Fruit fly (Drosophila melanogaster): ENCODE results near the gene Acyp2.

Gene Acyp2

DNA sequence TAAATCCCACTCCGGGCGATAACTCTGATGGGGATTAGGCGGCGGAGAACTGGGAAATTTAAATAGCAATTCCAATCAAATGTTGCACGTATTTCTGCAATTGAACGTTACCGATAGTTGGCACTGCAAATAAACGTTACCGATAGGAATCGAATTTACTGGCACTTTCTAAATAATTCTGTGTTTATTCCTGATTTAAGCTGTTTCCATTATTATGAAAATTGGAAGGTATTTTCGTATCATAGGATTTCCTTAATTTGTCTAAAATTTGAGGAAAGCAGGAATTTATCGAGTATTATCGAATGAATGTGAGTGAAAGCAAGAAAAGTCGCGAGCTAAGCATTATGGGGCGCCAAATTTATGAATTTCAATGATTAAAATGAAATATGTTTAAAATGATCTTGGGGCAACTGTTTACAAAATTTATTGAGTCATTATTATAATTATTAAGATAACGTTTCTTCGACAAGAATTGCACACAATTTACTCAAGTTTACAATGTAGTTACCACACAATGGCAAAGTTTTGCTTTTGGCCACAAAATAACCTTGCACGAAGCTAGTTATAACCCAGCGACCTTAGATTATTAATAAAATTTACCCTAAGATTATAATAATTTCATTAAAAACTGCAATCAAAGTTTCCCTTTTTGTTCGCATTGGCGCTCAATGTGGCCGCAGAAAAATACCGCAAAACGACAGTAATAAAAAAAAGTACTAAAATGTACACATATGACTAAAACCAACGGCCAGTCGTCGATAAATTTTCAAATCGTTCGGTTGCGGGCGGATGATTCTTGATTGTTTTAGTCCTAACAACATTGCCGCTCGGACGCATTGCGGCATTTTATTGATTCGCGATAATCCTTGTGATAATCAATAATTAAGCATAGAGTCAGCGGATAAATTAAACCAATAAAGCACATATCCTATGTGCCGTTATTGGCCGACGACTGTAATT lies 11.3 kb downstream of the Acyp2 start, which contains the start of gene alpha-Man-IIb:
alpha-Man-IIb (plus strand) TSS at position 747 of the 960 bp plus-strand sequence.
- TF ChIP-seq CG11902 (GFP tag; optimal IDR thresholded peaks at IDR 0.05) (no peak), CG10669 (GFP tag; optimal IDR thresholded peaks at IDR 0.05) (no peak), cyc (GFP tag; optimal IDR thresholded peaks at IDR 0.05) (peak; percentile 12), pdm3 (GFP tag; optimal IDR thresholded peaks at IDR 0.05) (no peak), CG8119 (GFP tag; IDR thresholded peaks at IDR 0.05) (no peak), net (GFP tag; optimal IDR thresholded peaks at IDR 0.05) (no peak), CG4318 (GFP tag; optimal IDR thresholded peaks at IDR 0.05) (no peak), Eip93F (GFP tag; optimal IDR thresholded peaks at IDR 0.05) (no peak), Ets96B (tag; optimal IDR thresholded peaks at IDR 0.05) (no peak), CG16779 (tag; optimal IDR thresholded peaks at IDR 0.05) (no peak), dsx (GFP tag; optimal IDR thresholded peaks at IDR 0.05; ENCODE audit: poor library complexity, severe bottlenecking) (peak; percentile 69), Hr38 (GFP tag; optimal IDR thresholded peaks at IDR 0.05) (no peak), CG8632 (GFP tag; optimal IDR thresholded peaks at IDR 0.05) (no peak), svp (GFP tag) (peak; percentile 70), CG6792 (GFP tag; optimal IDR thresholded peaks at IDR 0.05) (no peak), fkh (GFP tag; optimal IDR thresholded peaks at IDR 0.05) (peak; percentile 98), lz (GFP tag; optimal IDR thresholded peaks at IDR 0.05) (peak; percentile 5), Hr39 (GFP tag; optimal IDR thresholded peaks at IDR 0.05) (no peak), CG9139 (GFP tag; optimal IDR thresholded peaks at IDR 0.05) (no peak), CG6854 (GFP tag; optimal IDR thresholded peaks at IDR 0.05) (peak; percentile 52), CG10631 (GFP tag; optimal IDR thresholded peaks at IDR 0.05) (no peak), OdsH (GFP tag; optimal IDR thresholded peaks at IDR 0.05) (no peak), Smox (GFP tag; optimal IDR thresholded peaks at IDR 0.05) (no peak), CG3032 (tag; optimal IDR thresholded peaks at IDR 0.05) (peak; percentile 59), Sox102F (GFP tag; optimal IDR thresholded peaks at IDR 0.05) (no peak), Hr4 (GFP tag; optimal IDR thresholded peaks at IDR 0.05) (no peak), CG1621 (tag; optimal IDR thresholded peaks at IDR 0.05) (peak; percentile 26), Eip78C (GFP tag) (peak; percentile 74), CG6163 (GFP tag; IDR thresholded peaks at IDR 0.05) (peak; percentile 30; the same call in 1 of the 3 replicates), CG34406 (GFP tag; optimal IDR thresholded peaks at IDR 0.05) (no peak), ss (GFP tag; optimal IDR thresholded peaks at IDR 0.05) (peak in 1 of 2 experiments; percentile 23), CG31627 (GFP tag; optimal IDR thresholded peaks at IDR 0.05) (peak; percentile 22), Gug (GFP tag; IDR thresholded peaks at IDR 0.05) (no peak), Met (GFP tag; optimal IDR thresholded peaks at IDR 0.05) (no peak), salr (GFP tag; optimal IDR thresholded peaks at IDR 0.05) (no peak), CG15336 (GFP tag; IDR thresholded peaks at IDR 0.05) (no peak), Eip75B (GFP tag; optimal IDR thresholded peaks at IDR 0.05) (peak; percentile 13), fd85E (GFP tag; optimal IDR thresholded peaks at IDR 0.05) (no peak), esn (GFP tag; optimal IDR thresholded peaks at IDR 0.05) (peak; percentile 19), Sox14 (GFP tag; optimal IDR thresholded peaks at IDR 0.05) (peak; percentile 34), CG3919 (GFP tag; optimal IDR thresholded peaks at IDR 0.05) (peak; percentile 7), eg (GFP tag; IDR thresholded peaks at IDR 0.05) (no peak)

Data from whole organism, prepupa.